Fruit fly (Drosophila melanogaster): ENCODE results near the gene Gnpat.
A peak's percentile ranks its signal among the peaks of the same experiment; 100 is the strongest.

DNA sequence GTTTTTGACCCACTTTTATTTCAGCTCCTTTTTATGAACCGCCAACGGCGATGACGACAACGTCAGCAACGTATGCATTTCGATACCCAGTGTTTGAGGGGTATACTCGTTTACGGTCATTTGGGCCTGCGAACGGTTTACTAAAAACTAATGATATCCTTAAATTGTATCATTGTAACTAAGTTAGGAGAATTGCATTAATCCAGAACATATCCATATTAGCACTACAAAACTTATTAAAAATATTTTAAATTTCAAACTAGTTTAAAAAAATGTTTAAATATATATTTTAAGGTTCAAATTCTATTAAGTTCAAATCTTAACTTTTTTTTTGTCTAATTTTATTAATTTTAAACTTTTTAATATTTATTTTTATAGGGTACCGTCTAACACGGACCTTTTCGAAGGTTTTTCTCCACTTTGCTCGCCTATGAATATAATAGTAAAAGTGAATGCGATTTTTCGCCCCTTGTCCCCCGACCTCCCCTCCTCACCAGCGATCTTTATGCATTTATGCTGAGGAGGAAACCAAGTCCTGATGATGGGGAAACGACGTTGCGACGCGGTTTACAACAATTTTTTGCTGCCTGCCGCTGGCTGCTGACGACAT is 31.4 kb downstream of the Gnpat start:
- TF ChIP-seq jim (GFP tag; optimal IDR thresholded peaks at IDR 0.05) (no peak), OdsH (GFP tag; optimal IDR thresholded peaks at IDR 0.05) (peak; percentile 15), usp (GFP tag; optimal IDR thresholded peaks at IDR 0.05) (no peak), Myc (optimal IDR thresholded peaks at IDR 0.05) (no peak), Vsx2 (GFP tag; optimal IDR thresholded peaks at IDR 0.05; ENCODE audit: partially characterized antibody) (no peak), CG9705 (GFP tag; optimal IDR thresholded peaks at IDR 0.05) (no peak), CrebA (GFP tag; optimal IDR thresholded peaks at IDR 0.05; ENCODE audit: borderline replicate concordance) (no peak), ey (GFP tag; optimal IDR thresholded peaks at IDR 0.05) (no peak), Rel (GFP tag; optimal IDR thresholded peaks at IDR 0.05) (no peak), Rel (tag; optimal IDR thresholded peaks at IDR 0.05) (no peak), br (GFP tag; optimal IDR thresholded peaks at IDR 0.05) (no peak), N (GFP tag; optimal IDR thresholded peaks at IDR 0.05) (no peak)

Measured in whole organism, wandering third instar larva.